Worm (Caenorhabditis elegans): ENCODE data around the gene msp-19.

ce11 chrIV:5287190-5287589 is 26.8 kb downstream of the msp-19 start:
- TF ChIP-seq daf-12 (tag; optimal IDR thresholded peaks at IDR 0.05) (no peak), zag-1 (tag; optimal IDR thresholded peaks at IDR 0.05) (no peak)
